Worm (Caenorhabditis elegans): ENCODE measurements around the gene F48F7.3.

- TF ChIP-seq nhr-12 (tag; optimal IDR thresholded peaks at IDR 0.05) (no peak), lin-15B (tag; optimal IDR thresholded peaks at IDR 0.05) (no peak)
These were observed 5.0 kb downstream of the F48F7.3 start, which contains the start of gene pqn-39 for ce11 chrX:13968292-13968691.
